Fruit fly (Drosophila melanogaster) whole organism, adult: ENCODE data around the gene CG13766.

Experiments used
- CG12768 ChIP-seq: fragments of 200-800 bp; sonication (Bioruptor generic); optimal IDR thresholded peaks from 2 replicates; lab custom pipeline; 2017; ENCODE audit warnings: missing biosample characterization, missing genetic modification characterization, mild to moderate bottlenecking, moderate library complexity, missing genetic modification reagents
- CG5204 ChIP-seq: fragments of 200-800 bp; sonication (Bioruptor generic); optimal IDR thresholded peaks from 2 replicates; lab custom pipeline; 2016; ENCODE audit warnings: missing biosample characterization, missing genetic modification characterization
- Clk ChIP-seq: fragments of 200-800 bp; sonication (Bioruptor generic); optimal IDR thresholded peaks from 2 replicates; lab custom pipeline; 2017; ENCODE audit warnings: missing biosample characterization, missing genetic modification characterization
- Crg-1 ChIP-seq: fragments of 200-800 bp; sonication (Bioruptor generic); optimal IDR thresholded peaks from 2 replicates; lab custom pipeline; 2016; ENCODE audit warnings: missing biosample characterization, missing genetic modification characterization
- Hr96 ChIP-seq: fragments of 200-800 bp; sonication (Bioruptor generic); optimal IDR thresholded peaks from 2 replicates; lab custom pipeline; 2016; ENCODE audit warnings: missing biosample characterization, missing genetic modification characterization
- Mnt ChIP-seq: fragments of 200-800 bp; sonication (Bioruptor generic); optimal IDR thresholded peaks from 2 replicates; lab custom pipeline; 2016; ENCODE audit warnings: missing biosample characterization, mild to moderate bottlenecking, missing genetic modification characterization
- bab1 ChIP-seq: fragments of 200-800 bp; sonication (Bioruptor generic); optimal IDR thresholded peaks from 3 replicates; lab custom pipeline; 2019; ENCODE audit warnings: missing biosample characterization, mild to moderate bottlenecking, missing genetic modification characterization, moderate library complexity
- cic ChIP-seq: fragments of 200-800 bp; sonication (Bioruptor generic); optimal IDR thresholded peaks from 2 replicates; lab custom pipeline; 2017; ENCODE audit warnings: missing biosample characterization, mild to moderate bottlenecking, missing genetic modification characterization, moderate library complexity
- cnc ChIP-seq, 2 experiments: fragments of >200 bp; optimal IDR thresholded peaks; 2 replicates each; lab custom pipeline; 2017
- tj ChIP-seq: fragments of 200-800 bp; sonication (Bioruptor generic); optimal IDR thresholded peaks from 3 replicates; lab custom pipeline; 2017; ENCODE audit warnings: missing biosample characterization, mild to moderate bottlenecking, missing genetic modification characterization, moderate library complexity
- toe ChIP-seq: fragments of 200-800 bp; sonication (Bioruptor generic); optimal IDR thresholded peaks from 2 replicates; lab custom pipeline; 2016; ENCODE audit warnings: missing biosample characterization, missing genetic modification characterization

DNA sequence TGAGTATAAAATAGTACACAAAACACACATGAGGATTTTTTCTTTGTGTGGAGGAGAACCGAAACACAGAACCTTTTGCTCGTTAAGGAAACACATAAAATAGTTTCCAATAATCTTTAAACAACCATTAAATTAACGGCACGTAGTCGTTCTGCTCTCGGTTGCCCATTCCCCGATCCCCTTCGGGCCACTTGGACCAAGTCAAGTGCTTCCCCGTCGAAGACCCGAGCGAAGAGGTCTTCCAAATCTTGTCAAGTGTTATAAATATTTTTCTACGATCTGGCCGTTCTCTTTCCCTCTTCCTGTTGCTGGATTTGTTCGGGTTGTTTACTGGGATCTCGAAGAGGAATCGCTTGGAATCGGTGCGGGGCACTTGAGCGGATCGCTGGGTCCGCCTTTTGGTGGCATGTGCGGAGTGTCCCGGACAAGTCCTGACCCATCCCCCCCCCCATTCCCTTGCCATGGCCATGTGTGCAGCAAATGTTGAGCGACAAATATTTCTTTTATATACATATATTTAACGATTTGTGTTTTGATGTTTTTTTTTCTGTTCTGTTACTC lies 34.9 kb downstream of the CG13766 start:
- TF ChIP-seq CG5204 (no peak), toe (GFP tag; lab: Kevin White, UChicago) (no peak), cic (GFP tag; lab: Kevin White, UChicago) (no peak), Mnt (GFP tag; lab: Kevin White, UChicago) (no peak), Crg-1 (GFP tag; lab: Kevin White, UChicago) (no peak), Hr96 (GFP tag; lab: Kevin White, UChicago) (no peak), bab1 (GFP tag; lab: Kevin White, UChicago) (no peak), tj (GFP tag; lab: Kevin White, UChicago) (no peak), cnc (optimal IDR thresholded peaks at IDR 0.05; lab: Kevin White, UChicago) (no peak), Clk (no peak), CG12768 (GFP tag; lab: Kevin White, UChicago) (no peak)
